Worm (Caenorhabditis elegans) whole organism, early embryonic: ENCODE measurements around the gene F55G1.6.

ENCODE experiments used
- B0310.2 ChIP-seq: sonication (generic microtip); optimal IDR thresholded peaks from 2 replicates; lab custom pipeline; 2016; ENCODE audit warnings: mild to moderate bottlenecking, missing genetic modification characterization, missing compliant biosample characterization
- F13C5.2 ChIP-seq: sonication (generic microtip); optimal IDR thresholded peaks from 2 replicates; lab custom pipeline; 2017; ENCODE audit warnings: mild to moderate bottlenecking, missing genetic modification characterization, inconsistent platforms, missing compliant biosample characterization
- aly-1 ChIP-seq: sonication (generic microtip); optimal IDR thresholded peaks from 2 replicates; lab custom pipeline; 2016; ENCODE audit warnings: missing genetic modification characterization, missing compliant biosample characterization
- ama-1 ChIP-seq: fragments of 150-350 bp; optimal IDR thresholded peaks from 2 replicates; lab custom pipeline; 2014
- ceh-13 ChIP-seq: fragments of 200-800 bp; sonication (Bioruptor generic); optimal IDR thresholded peaks from 2 replicates; lab custom pipeline; 2018; ENCODE audit warnings: mild to moderate bottlenecking, missing genetic modification characterization, missing compliant biosample characterization
- ceh-36 ChIP-seq: sonication (generic microtip); optimal IDR thresholded peaks from 2 replicates; lab custom pipeline; 2016; ENCODE audit warnings: missing genetic modification characterization, inconsistent platforms, missing compliant biosample characterization
- ets-7 ChIP-seq: sonication (generic microtip); optimal IDR thresholded peaks from 2 replicates; lab custom pipeline; 2016; ENCODE audit warnings: missing genotype, missing genetic modification characterization, missing compliant biosample characterization
- flt-1 ChIP-seq: fragments of 200-800 bp; sonication (Bioruptor generic); IDR thresholded peaks from 2 replicates; pipeline ENCODE4 v1.3.6; 2022; ENCODE audit warnings: missing genetic modification characterization, missing compliant biosample characterization
- hmbx-1 ChIP-seq: sonication (generic microtip); optimal IDR thresholded peaks from 2 replicates; lab custom pipeline; 2016; ENCODE audit warnings: mild to moderate bottlenecking, missing genetic modification characterization, missing compliant biosample characterization
- hmg-4 ChIP-seq: fragments of 200-800 bp; sonication (Bioruptor generic); optimal IDR thresholded peaks from 2 replicates; lab custom pipeline; 2018; ENCODE audit warnings: mild to moderate bottlenecking, missing genetic modification characterization, missing compliant biosample characterization
- hnd-1 ChIP-seq: sonication (generic microtip); optimal IDR thresholded peaks from 2 replicates; lab custom pipeline; 2016; ENCODE audit warnings: missing genetic modification characterization, missing compliant biosample characterization
- pes-1 ChIP-seq: fragments of 200-800 bp; sonication (Bioruptor generic); IDR thresholded peaks from 2 replicates; pipeline ENCODE4 v1.3.6; 2022; ENCODE audit warnings: missing genetic modification reagents, missing genetic modification characterization, missing compliant biosample characterization
- scrt-1 ChIP-seq: fragments of 200-800 bp; sonication (Bioruptor generic); IDR thresholded peaks from 2 replicates; pipeline ENCODE4 v1.3.6; 2022; ENCODE audit warnings: missing genetic modification characterization, missing compliant biosample characterization
- sea-1 ChIP-seq: fragments of 200-800 bp; sonication (Bioruptor generic); conservative IDR thresholded peaks from 2 replicates; pipeline ENCODE4 v1.3.6; 2022; ENCODE audit warnings: missing genetic modification characterization, missing compliant biosample characterization
- tbx-11 ChIP-seq: fragments of 200-800 bp; sonication (Bioruptor generic); IDR thresholded peaks from 2 replicates; pipeline ENCODE4 v1.3.6; 2022; ENCODE audit warnings: missing genetic modification characterization, missing compliant biosample characterization
- tbx-37 ChIP-seq: fragments of 200-800 bp; sonication (Bioruptor generic); conservative IDR thresholded peaks from 2 replicates; pipeline ENCODE4 v1.3.6; 2022; ENCODE audit warnings: missing genetic modification reagents, missing genetic modification characterization, missing compliant biosample characterization
- tra-4 ChIP-seq: sonication (generic microtip); optimal IDR thresholded peaks from 2 replicates; lab custom pipeline; 2017; ENCODE audit warnings: missing genetic modification characterization, missing compliant biosample characterization

Gene F55G1.6

DNA sequence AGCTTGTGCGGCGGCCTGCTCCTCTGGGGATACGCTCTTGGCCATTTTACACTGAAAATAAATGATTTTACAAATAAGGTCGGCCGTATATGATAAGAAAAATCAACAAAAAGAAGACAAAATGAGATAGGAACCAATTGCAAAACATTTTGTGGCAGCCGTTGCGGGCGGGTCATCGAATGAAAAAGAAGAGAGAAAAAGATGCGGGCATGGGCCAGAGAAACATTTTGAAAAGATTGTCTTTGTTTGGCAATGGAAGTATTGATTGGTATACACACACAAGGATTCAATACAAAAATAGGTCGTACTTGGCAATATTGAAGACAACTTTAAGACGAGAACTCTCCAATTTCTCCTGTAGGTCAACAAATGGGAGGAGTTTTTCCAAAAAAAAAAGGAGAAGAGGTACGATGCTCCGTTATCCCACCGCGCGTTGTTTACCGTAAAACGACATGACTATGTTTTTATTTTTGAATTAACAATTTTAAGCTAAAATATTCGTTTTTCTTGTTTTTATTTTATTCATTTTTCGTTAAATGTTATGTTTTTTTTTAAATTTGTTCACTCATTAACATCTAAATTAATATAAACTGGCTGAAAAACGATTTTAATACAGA lies 39.4 kb downstream of the F55G1.6 start, which contains the start of the genes plc-4 and R05G6.4:
TSS of gene plc-4 (minus strand) at position 51 of the 617 bp plus-strand sequence.
TSS of gene R05G6.4 (plus strand) at position 617 of the 617 bp plus-strand sequence.
- TF ChIP-seq ceh-36 (tag; lab: Kevin White, UChicago): no peak
- no peak for TF ChIP-seq F13C5.2 (tag; lab: Kevin White, UChicago)
- no peak for TF ChIP-seq ets-7
- no peak for TF ChIP-seq flt-1 (GFP tag; lab: Robert Waterston, UW)
- TF ChIP-seq B0310.2 (tag; lab: Kevin White, UChicago): no peak

DNA sequence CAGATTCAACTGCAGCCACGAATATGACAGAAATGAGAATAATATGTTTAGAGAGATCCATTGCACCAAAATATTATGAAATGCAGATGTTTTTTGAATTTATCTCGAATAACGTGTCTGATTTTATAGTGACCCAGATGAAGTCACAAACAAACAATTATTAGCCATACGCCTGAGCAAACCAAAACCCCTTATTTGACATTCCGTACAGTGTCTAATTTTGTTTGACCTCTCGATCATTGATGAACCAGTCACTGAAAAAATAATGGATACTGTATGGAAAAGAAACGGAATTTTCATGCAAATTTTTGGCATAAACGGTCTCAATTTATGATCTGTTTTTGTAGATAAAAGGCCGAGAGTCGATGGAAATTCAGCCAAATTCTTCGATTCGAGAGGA lies 42.9 kb downstream of the F55G1.6 start, which contains the start of the genes R05G6.9 and R05G6.3:
TSS of gene R05G6.9 (minus strand) at position 101 of the 400 bp plus-strand sequence.
TSS of gene R05G6.3 (plus strand) at position 386 of the 400 bp plus-strand sequence.
- no peak for TF ChIP-seq aly-1 (tag; lab: Kevin White, UChicago)
- TF ChIP-seq tra-4: no peak
- no peak for TF ChIP-seq hmg-4 (GFP tag; lab: Kevin White, UChicago)
- TF ChIP-seq scrt-1 (GFP tag; lab: Robert Waterston, UW): no peak
- no peak for TF ChIP-seq ceh-13 (GFP tag; lab: Kevin White, UChicago)
- no peak for TF ChIP-seq flt-1 (GFP tag; lab: Robert Waterston, UW)
- TF ChIP-seq B0310.2 (tag; lab: Kevin White, UChicago): no peak
- no peak for TF ChIP-seq tbx-37 (GFP tag; lab: Robert Waterston, UW)
- TF ChIP-seq ama-1 (lab: Kevin White, UChicago): no peak
- TF ChIP-seq pes-1 (GFP tag; lab: Robert Waterston, UW): no peak
- no peak for TF ChIP-seq hmbx-1 (tag; lab: Kevin White, UChicago)
- TF ChIP-seq sea-1: no peak
- no peak for TF ChIP-seq ceh-36 (tag; lab: Kevin White, UChicago)
- TF ChIP-seq ets-7: no peak

DNA sequence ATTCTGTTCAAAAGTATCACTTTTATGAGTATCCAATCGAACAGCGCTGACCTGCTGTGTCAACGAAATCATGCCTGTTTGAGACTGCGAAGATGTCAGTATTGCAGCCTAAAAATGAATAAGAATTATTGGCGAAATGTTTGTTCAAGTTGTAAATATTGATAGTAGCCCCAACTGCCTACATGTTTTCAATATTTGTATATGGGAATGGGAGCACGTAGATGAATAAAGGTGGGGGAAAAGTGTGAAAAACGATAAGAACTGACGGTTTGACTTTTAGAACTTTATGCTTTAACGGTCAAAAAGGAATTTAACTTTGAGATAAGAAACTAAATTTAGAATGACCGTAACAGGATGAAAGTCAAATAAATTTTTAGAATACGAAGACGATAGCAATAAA lies 46.9 kb downstream of the F55G1.6 start:
- TF ChIP-seq B0310.2 (tag; lab: Kevin White, UChicago): no peak
- TF ChIP-seq scrt-1 (GFP tag; lab: Robert Waterston, UW): no peak
- no peak for TF ChIP-seq aly-1 (tag; lab: Kevin White, UChicago)
- TF ChIP-seq F13C5.2 (tag; lab: Kevin White, UChicago): no peak
- no peak for TF ChIP-seq hmg-4 (GFP tag; lab: Kevin White, UChicago)
- TF ChIP-seq hnd-1: no peak
- no peak for TF ChIP-seq ets-7
- no peak for TF ChIP-seq ceh-36 (tag; lab: Kevin White, UChicago)
- no peak for TF ChIP-seq flt-1 (GFP tag; lab: Robert Waterston, UW)
- no peak for TF ChIP-seq ceh-13 (GFP tag; lab: Kevin White, UChicago)
- no peak for TF ChIP-seq hmbx-1 (tag; lab: Kevin White, UChicago)
- TF ChIP-seq tra-4: no peak

DNA sequence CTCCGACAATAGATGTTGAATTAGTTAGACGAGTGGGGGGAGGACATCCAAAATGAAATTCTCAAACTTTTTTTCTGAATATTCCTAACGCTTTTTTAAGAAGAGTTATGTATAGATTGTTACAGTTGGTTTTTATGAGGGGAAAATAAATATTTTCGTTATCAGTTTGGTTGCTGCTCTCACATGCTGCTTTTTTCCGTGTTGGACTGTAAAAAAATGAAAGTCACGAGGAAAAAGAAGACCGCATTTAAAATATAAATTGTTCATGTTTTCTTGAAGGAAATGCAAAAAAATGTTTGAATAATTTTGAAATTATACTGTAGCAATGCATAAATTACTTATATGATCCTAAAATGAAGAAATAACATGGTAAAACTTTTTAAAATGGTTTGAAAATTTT lies 47.5 kb downstream of the F55G1.6 start:
- no peak for TF ChIP-seq scrt-1 (GFP tag; lab: Robert Waterston, UW)
- no peak for TF ChIP-seq B0310.2 (tag; lab: Kevin White, UChicago)
- TF ChIP-seq hnd-1: no peak
- no peak for TF ChIP-seq ceh-13 (GFP tag; lab: Kevin White, UChicago)
- TF ChIP-seq F13C5.2 (tag; lab: Kevin White, UChicago): no peak
- TF ChIP-seq ama-1 (lab: Kevin White, UChicago): no peak
- TF ChIP-seq tra-4: no peak
- no peak for TF ChIP-seq sea-1
- TF ChIP-seq hmg-4 (GFP tag; lab: Kevin White, UChicago): no peak

DNA sequence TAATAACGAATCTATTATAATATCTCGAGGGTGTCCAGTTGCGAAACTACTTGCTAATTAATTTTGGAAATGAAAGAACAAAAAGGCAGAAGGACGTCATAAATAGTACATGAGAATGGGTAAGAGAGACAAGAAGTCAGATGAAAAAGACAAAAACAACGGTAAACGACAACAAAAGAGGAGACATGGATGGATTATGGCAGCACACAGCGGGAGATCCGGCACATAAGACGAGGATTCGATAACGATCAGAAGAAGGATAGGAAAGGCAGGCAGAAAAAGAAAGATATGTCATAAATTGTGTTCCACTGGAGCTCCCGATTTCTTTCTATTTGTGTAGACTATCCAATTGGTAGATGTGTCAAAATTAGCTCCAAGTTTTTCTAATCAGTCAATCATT lies 48.3 kb downstream of the F55G1.6 start:
- TF ChIP-seq B0310.2 (tag; lab: Kevin White, UChicago) (no peak), F13C5.2 (tag; lab: Kevin White, UChicago) (no peak), tra-4 (no peak), hnd-1 (no peak), ceh-36 (tag; lab: Kevin White, UChicago) (no peak), aly-1 (tag; lab: Kevin White, UChicago) (no peak), hmg-4 (GFP tag; lab: Kevin White, UChicago) (no peak), sea-1 (no peak), ets-7 (no peak), ama-1 (lab: Kevin White, UChicago) (no peak), tbx-11 (GFP tag; lab: Robert Waterston, UW) (no peak), pes-1 (GFP tag; lab: Robert Waterston, UW) (no peak), flt-1 (GFP tag; lab: Robert Waterston, UW) (no peak), scrt-1 (GFP tag; lab: Robert Waterston, UW) (no peak), ceh-13 (GFP tag; lab: Kevin White, UChicago) (no peak), hmbx-1 (tag; lab: Kevin White, UChicago) (no peak)

DNA sequence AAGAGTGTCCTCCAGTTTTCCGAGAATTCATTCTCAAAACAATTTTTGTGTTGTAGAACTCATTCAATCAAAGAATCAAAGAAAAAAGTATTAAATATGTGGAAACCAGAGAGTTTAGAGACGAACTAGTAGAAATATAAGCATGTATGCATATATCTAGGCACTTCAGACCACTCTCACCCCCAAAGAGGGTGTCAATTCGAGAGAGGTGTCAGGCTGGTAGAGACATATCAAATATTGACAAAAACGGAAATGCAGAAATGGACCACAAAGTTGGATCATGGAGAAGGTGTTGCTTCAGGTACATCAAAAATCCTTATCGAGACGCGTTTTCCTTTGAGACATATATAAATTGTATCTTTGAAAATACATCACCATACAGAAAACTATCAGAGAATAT lies 50.4 kb downstream of the F55G1.6 start:
- TF ChIP-seq hnd-1 (no peak), tra-4 (no peak), flt-1 (GFP tag; lab: Robert Waterston, UW) (no peak), B0310.2 (tag; lab: Kevin White, UChicago) (no peak), tbx-11 (GFP tag; lab: Robert Waterston, UW) (no peak), pes-1 (GFP tag; lab: Robert Waterston, UW) (no peak), ets-7 (no peak), scrt-1 (GFP tag; lab: Robert Waterston, UW) (no peak), sea-1 (no peak), hmg-4 (GFP tag; lab: Kevin White, UChicago) (no peak), ama-1 (lab: Kevin White, UChicago) (no peak), ceh-36 (tag; lab: Kevin White, UChicago) (no peak), F13C5.2 (tag; lab: Kevin White, UChicago) (no peak), hmbx-1 (tag; lab: Kevin White, UChicago) (no peak)
